Worm (Caenorhabditis elegans) whole organism, L2 larva: Measurements from ENCODE around the gene fbxb-43.

Source experiments
- aly-2 ChIP-seq: fragments of 150-350 bp; optimal IDR thresholded peaks from 2 replicates; lab custom pipeline; 2014; ENCODE audit warnings: missing biosample characterization, missing genetic modification characterization
- elt-3 ChIP-seq: sonication (generic microtip); optimal IDR thresholded peaks from 2 replicates; lab custom pipeline; 2017; ENCODE audit warnings: missing biosample characterization, missing genetic modification characterization
- lin-13 ChIP-seq: fragments of 150-350 bp; optimal IDR thresholded peaks from 2 replicates; lab custom pipeline; 2014; ENCODE audit warnings: missing biosample characterization, missing genetic modification reagents, missing genetic modification characterization
- lin-39 ChIP-seq: fragments of 150-350 bp; optimal IDR thresholded peaks from 2 replicates; lab custom pipeline; 2014; ENCODE audit warnings: missing biosample characterization, missing genetic modification reagents, missing genetic modification characterization
- mdl-1 ChIP-seq, 2 experiments: fragments of 150-350 bp in 1 of 2; sonication (generic microtip) in 1 of 2; optimal IDR thresholded peaks; 2 replicates each; lab custom pipeline; 2017; ENCODE audit warnings: missing biosample characterization in 2 of 2, missing genetic modification characterization in 2 of 2
- nhr-11 ChIP-seq: fragments of 150-350 bp; optimal IDR thresholded peaks from 2 replicates; lab custom pipeline; 2014; ENCODE audit warnings: missing biosample characterization, missing genetic modification characterization
- nhr-12 ChIP-seq: fragments of 150-350 bp; optimal IDR thresholded peaks from 2 replicates; lab custom pipeline; 2014; ENCODE audit warnings: missing biosample characterization, missing genetic modification characterization
- nhr-129 ChIP-seq: fragments of 150-350 bp; optimal IDR thresholded peaks from 2 replicates; lab custom pipeline; 2014; ENCODE audit warnings: missing biosample characterization, missing genetic modification characterization
- nhr-237 ChIP-seq: fragments of 150-350 bp; optimal IDR thresholded peaks from 2 replicates; lab custom pipeline; 2014; ENCODE audit warnings: missing biosample characterization, missing genetic modification characterization
- nhr-25 ChIP-seq: fragments of 150-350 bp; sonication (generic microtip); optimal IDR thresholded peaks from 3 replicates; lab custom pipeline; 2014; ENCODE audit warnings: missing biosample characterization, missing genetic modification characterization
- snpc-4 ChIP-seq: fragments of 150-350 bp; optimal IDR thresholded peaks from 2 replicates; lab custom pipeline; 2014; ENCODE audit warnings: missing biosample characterization, missing genetic modification characterization
- unc-39 ChIP-seq: fragments of 150-350 bp; optimal IDR thresholded peaks from 2 replicates; lab custom pipeline; 2014; ENCODE audit warnings: missing biosample characterization, missing genetic modification characterization
- unc-62 ChIP-seq: fragments of 150-350 bp; optimal IDR thresholded peaks from 2 replicates; lab custom pipeline; 2014; ENCODE audit warnings: missing biosample characterization, missing genetic modification reagents, missing genetic modification characterization

- TF ChIP-seq elt-3 (no peak), nhr-11 (tag; lab: Kevin White, UChicago) (no peak), snpc-4 (tag; lab: Kevin White, UChicago) (no peak), nhr-25 (tag; lab: Kevin White, UChicago) (no peak), nhr-237 (tag; lab: Kevin White, UChicago) (no peak), lin-13 (GFP tag; lab: Kevin White, UChicago) (no peak), aly-2 (tag; lab: Kevin White, UChicago) (no peak), lin-39 (tag; lab: Kevin White, UChicago) (no peak), unc-39 (tag; lab: Kevin White, UChicago) (no peak), nhr-12 (tag; lab: Kevin White, UChicago) (no peak), nhr-129 (tag; lab: Kevin White, UChicago) (no peak), unc-62 (GFP tag; lab: Kevin White, UChicago) (no peak), mdl-1 (tag; optimal IDR thresholded peaks at IDR 0.05; lab: Kevin White, UChicago) (no peak)
Observed at ce11 chrII:1576030-1576429, 40.0 kb downstream of the fbxb-43 start, which contains the start of gene K05F6.10.
